Worm (Caenorhabditis elegans): Measurements from ENCODE around the gene mfsd-12.

Gene mfsd-12

ce11 chrX:4691148-4691773, 23.4 kb downstream of the mfsd-12 start, which contains the start of gene K02G10.5:
K02G10.5 (minus strand) TSS chrX:4691198.
- no peak for TF ChIP-seq hlh-15 (tag; optimal IDR thresholded peaks at IDR 0.05)

- TF ChIP-seq K02D7.2 (tag; optimal IDR thresholded peaks at IDR 0.05): no peak
- TF ChIP-seq ttx-3 (tag; optimal IDR thresholded peaks at IDR 0.05): no peak
- TF ChIP-seq eyg-1 (tag; optimal IDR thresholded peaks at IDR 0.05): no peak
- TF ChIP-seq ceh-45 (GFP tag; IDR thresholded peaks at IDR 0.05): no peak
- no peak for TF ChIP-seq mec-3 (tag; optimal IDR thresholded peaks at IDR 0.05; ENCODE audit: borderline replicate concordance)
- no peak for TF ChIP-seq nhr-11 (tag; optimal IDR thresholded peaks at IDR 0.05)
- no peak for TF ChIP-seq T23F11.4 (GFP tag; optimal IDR thresholded peaks at IDR 0.05)
- no peak for TF ChIP-seq nhr-232 (tag; optimal IDR thresholded peaks at IDR 0.05)
- TF ChIP-seq Y22D7AL.16 (tag; optimal IDR thresholded peaks at IDR 0.05): no peak
- TF ChIP-seq ceh-14 (tag; optimal IDR thresholded peaks at IDR 0.05): no peak
- no peak for TF ChIP-seq ztf-16 (tag; optimal IDR thresholded peaks at IDR 0.05)
- no peak for TF ChIP-seq sox-2 (GFP tag; IDR thresholded peaks at IDR 0.05)
- TF ChIP-seq ceh-22 (tag; optimal IDR thresholded peaks at IDR 0.05): no peak
- TF ChIP-seq pha-2 (tag; optimal IDR thresholded peaks at IDR 0.05): no peak
- TF ChIP-seq C08G9.2 (tag; optimal IDR thresholded peaks at IDR 0.05): no peak
- no peak for TF ChIP-seq gmeb-2 (tag; optimal IDR thresholded peaks at IDR 0.05)
- no peak for TF ChIP-seq hlh-30 (tag; optimal IDR thresholded peaks at IDR 0.05; ENCODE audit: insufficient read depth)
Observed at ce11 chrX:4694611-4695370, 26.9 kb downstream of the mfsd-12 start.

DNA sequence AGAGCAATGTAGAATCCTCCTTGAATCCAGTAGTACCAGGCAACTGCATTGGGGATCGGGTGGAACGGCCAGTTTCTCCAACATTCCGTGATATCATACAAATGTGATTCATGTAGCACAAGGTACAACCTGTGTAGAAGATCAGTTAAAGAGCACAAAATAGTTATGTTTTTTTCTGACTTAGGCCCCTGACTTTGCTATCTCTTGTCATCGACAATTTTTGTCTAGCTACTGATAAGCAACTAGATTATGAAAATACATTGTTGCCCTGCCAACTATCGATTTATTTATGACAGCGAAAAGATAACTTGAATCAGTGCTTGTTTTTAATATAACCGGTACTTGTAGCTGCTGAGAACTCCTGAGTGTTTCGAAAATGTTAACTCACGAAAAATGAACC, 30.4 kb downstream of the mfsd-12 start:
- no peak for TF ChIP-seq T23F11.4 (GFP tag; optimal IDR thresholded peaks at IDR 0.05)
- peak; percentile 83 for TF ChIP-seq elt-2 (tag; optimal IDR thresholded peaks at IDR 0.05)

- TF ChIP-seq unc-42 (tag; optimal IDR thresholded peaks at IDR 0.05) (peak; percentile 33), ceh-18 (tag; optimal IDR thresholded peaks at IDR 0.05) (peak; percentile 14), pat-9 (tag; optimal IDR thresholded peaks at IDR 0.05) (no peak), ceh-31 (tag; optimal IDR thresholded peaks at IDR 0.05) (peak; percentile 35), nfya-1 (tag; optimal IDR thresholded peaks at IDR 0.05) (peak; percentile 18), lin-11 (tag; optimal IDR thresholded peaks at IDR 0.05) (no peak)
Observed at ce11 chrX:4699411-4700050, 31.6 kb downstream of the mfsd-12 start, which contains the start of gene hyl-2. hyl-2 (minus strand) TSS chrX:4699461.

ce11 chrX:4700083-4700482, 32.2 kb downstream of the mfsd-12 start:
- TF ChIP-seq tbx-2 (tag; optimal IDR thresholded peaks at IDR 0.05): no peak
- TF ChIP-seq ceh-31 (tag; optimal IDR thresholded peaks at IDR 0.05): no peak
- TF ChIP-seq elt-2 (tag; optimal IDR thresholded peaks at IDR 0.05): peak; percentile 37

DNA sequence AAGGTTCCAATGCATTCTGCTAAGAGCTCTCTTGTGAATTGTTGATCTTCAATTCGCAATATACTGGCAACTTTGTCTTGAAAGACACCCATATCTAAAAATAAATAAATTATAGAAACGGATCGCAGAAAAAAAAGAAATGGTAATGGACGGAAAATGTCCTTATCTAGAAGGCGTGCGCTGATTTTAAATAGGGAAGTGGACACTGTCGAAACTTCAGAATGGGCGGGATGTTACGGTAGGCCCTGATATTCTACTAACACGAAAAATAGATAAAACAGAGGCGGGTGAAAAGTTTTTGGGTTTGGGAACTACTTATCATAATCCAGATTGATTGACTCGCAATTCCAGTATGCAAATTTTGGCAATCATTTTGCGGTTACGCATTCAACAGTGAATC, 37.0 kb downstream of the mfsd-12 start, which contains the start of gene aqp-8:
TSS of gene aqp-8 (minus strand) at position 101 of the 400 bp plus-strand sequence.
- no peak for TF ChIP-seq K02D7.2 (tag; optimal IDR thresholded peaks at IDR 0.05)

- TF ChIP-seq C08G9.2 (tag; optimal IDR thresholded peaks at IDR 0.05): no peak
Observed at ce11 chrX:4705666-4706065, 37.8 kb downstream of the mfsd-12 start.
